Worm (Caenorhabditis elegans) whole organism, early embryonic: ENCODE measurements around the gene lelo-4.

Experiments
- B0310.2 ChIP-seq: sonication (generic microtip); optimal IDR thresholded peaks from 2 replicates; lab custom pipeline; 2016; ENCODE audit warnings: mild to moderate bottlenecking, missing genetic modification characterization, missing compliant biosample characterization
- F13C5.2 ChIP-seq: sonication (generic microtip); optimal IDR thresholded peaks from 2 replicates; lab custom pipeline; 2017; ENCODE audit warnings: mild to moderate bottlenecking, missing genetic modification characterization, inconsistent platforms, missing compliant biosample characterization
- aly-1 ChIP-seq: sonication (generic microtip); optimal IDR thresholded peaks from 2 replicates; lab custom pipeline; 2016; ENCODE audit warnings: missing genetic modification characterization, missing compliant biosample characterization
- ama-1 ChIP-seq: fragments of 150-350 bp; optimal IDR thresholded peaks from 2 replicates; lab custom pipeline; 2014
- ceh-13 ChIP-seq: fragments of 200-800 bp; sonication (Bioruptor generic); optimal IDR thresholded peaks from 2 replicates; lab custom pipeline; 2018; ENCODE audit warnings: mild to moderate bottlenecking, missing genetic modification characterization, missing compliant biosample characterization
- ceh-36 ChIP-seq: sonication (generic microtip); optimal IDR thresholded peaks from 2 replicates; lab custom pipeline; 2016; ENCODE audit warnings: missing genetic modification characterization, inconsistent platforms, missing compliant biosample characterization
- ets-7 ChIP-seq: sonication (generic microtip); optimal IDR thresholded peaks from 2 replicates; lab custom pipeline; 2016; ENCODE audit warnings: missing genotype, missing genetic modification characterization, missing compliant biosample characterization
- flt-1 ChIP-seq: fragments of 200-800 bp; sonication (Bioruptor generic); IDR thresholded peaks from 2 replicates; pipeline ENCODE4 v1.3.6; 2022; ENCODE audit warnings: missing genetic modification characterization, missing compliant biosample characterization
- hmbx-1 ChIP-seq: sonication (generic microtip); optimal IDR thresholded peaks from 2 replicates; lab custom pipeline; 2016; ENCODE audit warnings: mild to moderate bottlenecking, missing genetic modification characterization, missing compliant biosample characterization
- hmg-4 ChIP-seq: fragments of 200-800 bp; sonication (Bioruptor generic); optimal IDR thresholded peaks from 2 replicates; lab custom pipeline; 2018; ENCODE audit warnings: mild to moderate bottlenecking, missing genetic modification characterization, missing compliant biosample characterization
- hnd-1 ChIP-seq: sonication (generic microtip); optimal IDR thresholded peaks from 2 replicates; lab custom pipeline; 2016; ENCODE audit warnings: missing genetic modification characterization, missing compliant biosample characterization
- pes-1 ChIP-seq: fragments of 200-800 bp; sonication (Bioruptor generic); IDR thresholded peaks from 2 replicates; pipeline ENCODE4 v1.3.6; 2022; ENCODE audit warnings: missing genetic modification reagents, missing genetic modification characterization, missing compliant biosample characterization
- scrt-1 ChIP-seq: fragments of 200-800 bp; sonication (Bioruptor generic); IDR thresholded peaks from 2 replicates; pipeline ENCODE4 v1.3.6; 2022; ENCODE audit warnings: missing genetic modification characterization, missing compliant biosample characterization
- sea-1 ChIP-seq: fragments of 200-800 bp; sonication (Bioruptor generic); conservative IDR thresholded peaks from 2 replicates; pipeline ENCODE4 v1.3.6; 2022; ENCODE audit warnings: missing genetic modification characterization, missing compliant biosample characterization
- tbx-11 ChIP-seq: fragments of 200-800 bp; sonication (Bioruptor generic); IDR thresholded peaks from 2 replicates; pipeline ENCODE4 v1.3.6; 2022; ENCODE audit warnings: missing genetic modification characterization, missing compliant biosample characterization
- tbx-37 ChIP-seq: fragments of 200-800 bp; sonication (Bioruptor generic); conservative IDR thresholded peaks from 2 replicates; pipeline ENCODE4 v1.3.6; 2022; ENCODE audit warnings: missing genetic modification reagents, missing genetic modification characterization, missing compliant biosample characterization
- tra-4 ChIP-seq: sonication (generic microtip); optimal IDR thresholded peaks from 2 replicates; lab custom pipeline; 2017; ENCODE audit warnings: missing genetic modification characterization, missing compliant biosample characterization

lelo-4 gene

ce11 chrII:5734883-5735282 lies 20.2 kb downstream of the lelo-4 start:
- no peak for TF ChIP-seq tra-4 (tag; lab: Kevin White, UChicago)
- TF ChIP-seq tbx-37 (GFP tag; lab: Robert Waterston, UW): no peak
- TF ChIP-seq sea-1 (GFP tag; lab: Robert Waterston, UW): no peak
- no peak for TF ChIP-seq flt-1 (GFP tag; lab: Robert Waterston, UW)
- TF ChIP-seq hmg-4 (GFP tag; lab: Kevin White, UChicago): no peak
- no peak for TF ChIP-seq aly-1 (tag; lab: Kevin White, UChicago)
- no peak for TF ChIP-seq ceh-13 (GFP tag; lab: Kevin White, UChicago)

ce11 chrII:5735744-5736143 lies 21.0 kb downstream of the lelo-4 start:
- TF ChIP-seq ceh-36 (tag; lab: Kevin White, UChicago): no peak
- peak; percentile 77 for TF ChIP-seq ets-7 (tag; lab: Kevin White, UChicago)

- TF ChIP-seq F13C5.2: no peak
- TF ChIP-seq ets-7 (tag; lab: Kevin White, UChicago): no peak
- TF ChIP-seq hmbx-1: no peak
- TF ChIP-seq tra-4 (tag; lab: Kevin White, UChicago): no peak
- no peak for TF ChIP-seq hmg-4 (GFP tag; lab: Kevin White, UChicago)
- no peak for TF ChIP-seq ceh-36 (tag; lab: Kevin White, UChicago)
- TF ChIP-seq pes-1 (GFP tag; lab: Robert Waterston, UW): no peak
- no peak for TF ChIP-seq tbx-11
- no peak for TF ChIP-seq B0310.2
- TF ChIP-seq hnd-1: no peak
- TF ChIP-seq ceh-13 (GFP tag; lab: Kevin White, UChicago): no peak
- no peak for TF ChIP-seq scrt-1 (GFP tag; lab: Robert Waterston, UW)
- TF ChIP-seq flt-1 (GFP tag; lab: Robert Waterston, UW): no peak
Measured at ce11 chrII:5736599-5736998, 21.9 kb downstream of the lelo-4 start.

ce11 chrII:5738795-5739194 lies 24.1 kb downstream of the lelo-4 start, which contains the start of gene hlh-14:
hlh-14 (minus strand) TSS chrII:5738895.
- TF ChIP-seq hmg-4 (GFP tag; lab: Kevin White, UChicago) (no peak), ceh-36 (tag; lab: Kevin White, UChicago) (no peak), flt-1 (GFP tag; lab: Robert Waterston, UW) (no peak), sea-1 (GFP tag; lab: Robert Waterston, UW) (no peak), tbx-11 (no peak), aly-1 (tag; lab: Kevin White, UChicago) (no peak), hnd-1 (no peak), ceh-13 (GFP tag; lab: Kevin White, UChicago) (no peak), B0310.2 (no peak), hmbx-1 (no peak), ama-1 (lab: Kevin White, UChicago) (no peak), tra-4 (tag; lab: Kevin White, UChicago) (no peak), scrt-1 (GFP tag; lab: Robert Waterston, UW) (no peak; the same call in 1 of the 2 replicates), F13C5.2 (no peak)

- TF ChIP-seq tra-4 (tag; lab: Kevin White, UChicago) (no peak), tbx-11 (no peak), scrt-1 (GFP tag; lab: Robert Waterston, UW) (no peak), sea-1 (GFP tag; lab: Robert Waterston, UW) (no peak), aly-1 (tag; lab: Kevin White, UChicago) (no peak), F13C5.2 (no peak), ama-1 (lab: Kevin White, UChicago) (no peak), B0310.2 (no peak), ceh-13 (GFP tag; lab: Kevin White, UChicago) (no peak), hmbx-1 (no peak)
Measured at ce11 chrII:5742767-5743166, 28.0 kb downstream of the lelo-4 start.

DNA sequence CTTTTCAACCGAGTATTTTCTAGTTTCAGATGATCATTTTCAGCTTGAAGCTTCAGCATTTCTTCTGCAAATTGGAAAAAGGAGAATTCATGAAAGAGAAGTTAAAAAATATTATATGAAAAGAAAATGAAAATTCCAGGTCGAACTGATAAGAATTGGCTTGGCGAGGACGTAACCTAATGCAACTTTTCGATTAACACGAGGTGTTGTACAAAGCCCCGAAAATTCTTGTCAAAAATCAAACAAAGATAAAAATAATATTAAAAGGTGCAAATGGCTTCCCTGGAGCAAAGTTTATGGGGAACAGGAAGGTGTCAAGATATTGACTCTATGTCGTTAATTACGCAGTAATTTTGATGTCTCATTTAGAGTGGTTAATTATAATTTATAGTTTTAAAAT lies 29.6 kb downstream of the lelo-4 start:
- TF ChIP-seq ama-1 (lab: Kevin White, UChicago) (no peak), hmg-4 (GFP tag; lab: Kevin White, UChicago) (no peak), F13C5.2 (no peak), hnd-1 (no peak), tbx-37 (GFP tag; lab: Robert Waterston, UW) (no peak), flt-1 (GFP tag; lab: Robert Waterston, UW) (no peak), hmbx-1 (no peak), scrt-1 (GFP tag; lab: Robert Waterston, UW) (no peak), tbx-11 (no peak), tra-4 (tag; lab: Kevin White, UChicago) (no peak), ceh-13 (GFP tag; lab: Kevin White, UChicago) (no peak), sea-1 (GFP tag; lab: Robert Waterston, UW) (no peak), ets-7 (tag; lab: Kevin White, UChicago) (no peak), B0310.2 (no peak), aly-1 (tag; lab: Kevin White, UChicago) (no peak), ceh-36 (tag; lab: Kevin White, UChicago) (no peak), pes-1 (GFP tag; lab: Robert Waterston, UW) (no peak)

ce11 chrII:5745088-5745487 lies 30.4 kb downstream of the lelo-4 start, which contains the start of gene F10C1.9:
F10C1.9 (minus strand) TSS chrII:5745284.
- TF ChIP-seq hnd-1 (no peak), pes-1 (GFP tag; lab: Robert Waterston, UW) (no peak), hmg-4 (GFP tag; lab: Kevin White, UChicago) (no peak), F13C5.2 (no peak), tra-4 (tag; lab: Kevin White, UChicago) (no peak), ceh-36 (tag; lab: Kevin White, UChicago) (no peak), B0310.2 (no peak)

DNA sequence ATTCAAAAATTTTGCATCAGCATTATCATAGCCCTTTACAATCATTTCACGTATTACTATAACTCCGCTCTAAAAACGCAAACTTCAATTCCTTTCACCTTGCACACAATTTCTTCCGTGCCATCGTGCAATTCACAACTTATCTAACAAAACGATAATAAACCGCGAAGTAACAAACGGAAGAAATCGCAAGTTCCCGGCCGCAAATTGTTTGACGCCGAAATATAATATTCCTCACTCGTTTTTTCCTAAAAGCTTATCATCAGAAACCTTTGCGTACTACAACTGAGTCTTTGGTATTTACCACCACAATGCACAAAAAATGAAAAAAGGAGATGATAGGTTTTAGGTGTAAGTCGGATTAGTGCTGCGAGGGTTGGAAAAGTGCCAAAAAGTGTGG lies 32.6 kb downstream of the lelo-4 start:
- no peak for TF ChIP-seq hmg-4 (GFP tag; lab: Kevin White, UChicago)
- no peak for TF ChIP-seq aly-1 (tag; lab: Kevin White, UChicago)
- no peak for TF ChIP-seq hmbx-1
- no peak for TF ChIP-seq flt-1 (GFP tag; lab: Robert Waterston, UW)
- no peak for TF ChIP-seq tra-4 (tag; lab: Kevin White, UChicago)
- no peak for TF ChIP-seq pes-1 (GFP tag; lab: Robert Waterston, UW)
- TF ChIP-seq ceh-13 (GFP tag; lab: Kevin White, UChicago): no peak
- TF ChIP-seq tbx-11: no peak
- no peak for TF ChIP-seq tbx-37 (GFP tag; lab: Robert Waterston, UW)
- TF ChIP-seq sea-1 (GFP tag; lab: Robert Waterston, UW): no peak
- no peak for TF ChIP-seq F13C5.2
- no peak for TF ChIP-seq scrt-1 (GFP tag; lab: Robert Waterston, UW)
- no peak for TF ChIP-seq ceh-36 (tag; lab: Kevin White, UChicago)
- TF ChIP-seq ama-1 (lab: Kevin White, UChicago): no peak
- no peak for TF ChIP-seq hnd-1
- no peak for TF ChIP-seq B0310.2
- no peak for TF ChIP-seq ets-7 (tag; lab: Kevin White, UChicago)
